Fruit fly (Drosophila melanogaster) whole organism, adult: ENCODE results near the gene Rhp.

ENCODE experiments used
- Mnt ChIP-seq: fragments of 200-800 bp; sonication (Bioruptor generic); optimal IDR thresholded peaks from 2 replicates; lab custom pipeline; 2016; ENCODE audit warnings: missing biosample characterization, mild to moderate bottlenecking, missing genetic modification characterization
- kay ChIP-seq: fragments of 200-800 bp; sonication (Bioruptor generic); peaks from one replicate; lab custom pipeline; 2016; ENCODE audit warnings: missing biosample characterization, missing genetic modification characterization, borderline replicate concordance

dm6 chrX:15786242-15786641 is 2.5 kb upstream of the Rhp start:
- TF ChIP-seq Mnt (no peak), kay (GFP tag; lab: Kevin White, UChicago) (no peak)
